Fruit fly (Drosophila melanogaster) whole organism, adult: Measurements from ENCODE around the gene Irbp18.

Experiments
- CG11617 ChIP-seq: fragments of 200-800 bp; sonication (Bioruptor generic); optimal IDR thresholded peaks from 2 replicates; lab custom pipeline; 2017; ENCODE audit warnings: mild to moderate bottlenecking, missing biosample characterization, missing genetic modification reagents, missing genetic modification characterization
- CG12768 ChIP-seq: fragments of 200-800 bp; sonication (Bioruptor generic); optimal IDR thresholded peaks from 2 replicates; lab custom pipeline; 2017; ENCODE audit warnings: missing biosample characterization, missing genetic modification characterization, mild to moderate bottlenecking, moderate library complexity, missing genetic modification reagents
- CG33017 ChIP-seq: fragments of 200-800 bp; sonication (Bioruptor generic); optimal IDR thresholded peaks from 2 replicates; lab custom pipeline; 2018; ENCODE audit warnings: missing biosample characterization, mild to moderate bottlenecking, missing genetic modification characterization, moderate library complexity
- CG5204 ChIP-seq: fragments of 200-800 bp; sonication (Bioruptor generic); optimal IDR thresholded peaks from 2 replicates; lab custom pipeline; 2016; ENCODE audit warnings: missing biosample characterization, missing genetic modification characterization
- CG7101 ChIP-seq: fragments of 200-800 bp; sonication (Bioruptor generic); optimal IDR thresholded peaks from 2 replicates; lab custom pipeline; 2018; ENCODE audit warnings: missing biosample characterization, mild to moderate bottlenecking, missing genetic modification characterization, moderate library complexity
- Clk ChIP-seq: fragments of 200-800 bp; sonication (Bioruptor generic); optimal IDR thresholded peaks from 2 replicates; lab custom pipeline; 2017; ENCODE audit warnings: missing biosample characterization, missing genetic modification characterization
- Mnt ChIP-seq: fragments of 200-800 bp; sonication (Bioruptor generic); optimal IDR thresholded peaks from 2 replicates; lab custom pipeline; 2016; ENCODE audit warnings: missing biosample characterization, mild to moderate bottlenecking, missing genetic modification characterization
- bab1 ChIP-seq: fragments of 200-800 bp; sonication (Bioruptor generic); optimal IDR thresholded peaks from 3 replicates; lab custom pipeline; 2019; ENCODE audit warnings: missing biosample characterization, mild to moderate bottlenecking, missing genetic modification characterization, moderate library complexity
- cic ChIP-seq: fragments of 200-800 bp; sonication (Bioruptor generic); optimal IDR thresholded peaks from 2 replicates; lab custom pipeline; 2017; ENCODE audit warnings: missing biosample characterization, mild to moderate bottlenecking, missing genetic modification characterization, moderate library complexity
- kay ChIP-seq: fragments of 200-800 bp; sonication (Bioruptor generic); peaks from one replicate; lab custom pipeline; 2016; ENCODE audit warnings: missing biosample characterization, missing genetic modification characterization, borderline replicate concordance
- pad ChIP-seq: fragments of 200-800 bp; sonication (Bioruptor generic); optimal IDR thresholded peaks from 3 replicates; lab custom pipeline; 2017; ENCODE audit warnings: missing biosample characterization, missing genetic modification characterization, mild to moderate bottlenecking, moderate library complexity, missing genetic modification reagents
- tj ChIP-seq: fragments of 200-800 bp; sonication (Bioruptor generic); optimal IDR thresholded peaks from 3 replicates; lab custom pipeline; 2017; ENCODE audit warnings: missing biosample characterization, mild to moderate bottlenecking, missing genetic modification characterization, moderate library complexity
- toe ChIP-seq: fragments of 200-800 bp; sonication (Bioruptor generic); optimal IDR thresholded peaks from 2 replicates; lab custom pipeline; 2016; ENCODE audit warnings: missing biosample characterization, missing genetic modification characterization

DNA sequence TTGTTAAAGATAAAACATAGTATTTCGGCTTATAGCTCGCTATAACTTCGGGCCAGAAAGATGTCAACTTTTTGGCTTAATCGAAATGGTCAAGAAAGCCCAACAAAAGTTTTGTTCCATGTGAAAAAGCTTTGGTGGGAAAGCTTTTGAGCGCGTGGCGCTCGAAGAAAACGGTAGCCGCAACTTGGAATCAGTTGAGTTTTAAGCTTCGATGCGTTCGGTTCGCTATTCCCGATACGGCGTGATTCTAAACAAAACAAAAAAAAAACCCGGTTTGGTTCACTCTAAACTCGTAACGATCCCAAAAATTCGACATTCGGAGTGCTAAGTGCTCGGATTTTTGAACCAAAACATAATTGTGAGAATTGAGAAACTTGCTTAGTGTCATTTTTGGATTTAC, 37.9 kb upstream of the Irbp18 start, which contains the start of gene IRSp53:
- no peak for TF ChIP-seq pad (GFP tag; lab: Kevin White, UChicago)
- no peak for TF ChIP-seq CG5204 (GFP tag; lab: Kevin White, UChicago)
- TF ChIP-seq kay, result peak; percentile 66
- TF ChIP-seq cic (GFP tag; lab: Kevin White, UChicago), result no peak
- peak; percentile 46 for TF ChIP-seq Mnt (GFP tag; lab: Kevin White, UChicago)
- TF ChIP-seq tj, result no peak
- TF ChIP-seq toe (GFP tag; lab: Kevin White, UChicago), result no peak
- TF ChIP-seq CG12768 (GFP tag; lab: Kevin White, UChicago), result no peak
- peak; percentile 69 for TF ChIP-seq bab1 (GFP tag; lab: Kevin White, UChicago)
- TF ChIP-seq CG11617 (GFP tag; lab: Kevin White, UChicago), result no peak
- peak; percentile 4 for TF ChIP-seq CG7101 (tag; lab: Kevin White, UChicago)
- no peak for TF ChIP-seq Clk
- TF ChIP-seq CG33017 (tag; lab: Kevin White, UChicago), result no peak
